Fruit fly (Drosophila melanogaster) whole organism, prepupa: Measurements from ENCODE around the gene CG2202.

Experiments
- CG7368 ChIP-seq: fragments of 200-800 bp; sonication (Bioruptor generic); optimal IDR thresholded peaks from 3 replicates; lab custom pipeline; 2016; ENCODE audit warnings: missing biosample characterization, missing genetic modification characterization
- Ets96B ChIP-seq: fragments of 200-800 bp; optimal IDR thresholded peaks from 2 replicates; lab custom pipeline; 2019; ENCODE audit warnings: missing biosample characterization, mild to moderate bottlenecking, missing genetic modification characterization, moderate library complexity
- vri ChIP-seq: fragments of 200-800 bp; sonication (Bioruptor generic); optimal IDR thresholded peaks from 3 replicates; lab custom pipeline; 2016; ENCODE audit warnings: missing biosample characterization, mild to moderate bottlenecking, missing genetic modification characterization

DNA sequence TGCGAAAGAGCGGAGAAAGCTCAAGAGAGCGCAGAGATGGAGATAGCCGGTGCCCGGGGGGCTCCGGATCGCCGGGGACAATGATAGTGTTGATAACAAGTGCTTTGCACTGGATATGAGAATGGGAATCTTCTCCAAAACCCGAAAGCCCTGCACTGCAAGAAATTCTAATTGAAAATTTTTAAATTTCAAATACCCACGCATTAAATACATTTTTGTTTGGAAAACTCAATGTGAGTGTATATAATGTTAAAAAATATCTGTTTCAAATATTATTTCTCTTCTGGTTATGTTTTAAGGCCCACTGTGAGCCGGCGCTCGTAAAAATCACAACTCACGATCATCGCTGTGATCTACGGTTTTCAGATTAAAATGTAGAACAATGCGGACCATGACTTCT lies 44.7 kb downstream of the CG2202 start:
- TF ChIP-seq Ets96B (tag; lab: Kevin White, UChicago): peak; percentile 21
- no peak for TF ChIP-seq vri (GFP tag; lab: Kevin White, UChicago)
- TF ChIP-seq CG7368 (GFP tag; lab: Kevin White, UChicago): no peak
